Fruit fly (Drosophila melanogaster) whole organism, prepupa: ENCODE results near the gene CG11983.

Experiments
- CG6276 ChIP-seq: fragments of 200-800 bp; sonication (Bioruptor generic); optimal IDR thresholded peaks from 2 replicates; lab custom pipeline; 2017; ENCODE audit warnings: missing biosample characterization, mild to moderate bottlenecking, missing genetic modification characterization
- Gug ChIP-seq: fragments of 200-800 bp; sonication (Bioruptor generic); IDR thresholded peaks from 2 replicates; pipeline ENCODE4 v1.3.6; 2022; ENCODE audit warnings: missing biosample characterization, missing genetic modification characterization
- Sox14 ChIP-seq: fragments of 200-800 bp; sonication (Bioruptor generic); optimal IDR thresholded peaks from 3 replicates; lab custom pipeline; 2016; ENCODE audit warnings: missing biosample characterization, missing genetic modification characterization
- esn ChIP-seq: fragments of 200-800 bp; sonication (Bioruptor generic); optimal IDR thresholded peaks from 2 replicates; lab custom pipeline; 2016; ENCODE audit warnings: missing biosample characterization, mild to moderate bottlenecking, missing genetic modification characterization, moderate library complexity
- svp ChIP-seq: fragments of 200-800 bp; sonication (Bioruptor generic); peaks from one replicate; lab custom pipeline; 2016; ENCODE audit warnings: missing biosample characterization, missing genetic modification characterization

DNA sequence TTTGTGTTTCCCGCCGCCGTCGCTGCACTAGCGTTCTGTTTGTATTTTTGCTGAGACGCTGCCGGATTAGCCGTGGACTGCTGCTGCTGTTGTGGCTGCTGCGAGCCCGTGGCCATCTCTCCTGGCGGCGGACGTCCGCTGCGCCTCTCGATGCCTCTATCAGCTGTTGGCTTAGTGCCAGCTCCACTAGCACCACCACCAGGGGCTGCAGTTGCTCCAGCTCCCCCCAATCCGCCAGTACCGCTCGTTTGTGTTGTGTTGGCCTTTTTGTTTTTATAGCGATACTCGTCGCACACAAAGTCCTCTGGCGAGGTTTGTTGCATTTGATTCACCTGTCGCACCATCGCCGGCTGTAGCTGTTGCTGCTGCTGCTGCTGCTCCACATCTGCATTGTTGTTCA lies 2.6 kb downstream of the CG11983 start:
- TF ChIP-seq svp (GFP tag; lab: Kevin White, UChicago) (no peak), CG6276 (GFP tag; lab: Kevin White, UChicago) (no peak), Gug (GFP tag; lab: Robert Waterston, UW) (no peak), esn (GFP tag; lab: Kevin White, UChicago) (no peak), Sox14 (no peak)
